Worm (Caenorhabditis elegans) whole organism, L4 larva: ENCODE results near the gene fat-7.

Experiments
- T26A8.4 ChIP-seq: fragments of 200-800 bp; sonication (Bioruptor generic); IDR thresholded peaks from 2 replicates; pipeline ENCODE4 v1.3.6; 2022; ENCODE audit warnings: missing genetic modification characterization, missing compliant biosample characterization
- ceh-28 ChIP-seq: fragments of 150-350 bp; optimal IDR thresholded peaks from 2 replicates; lab custom pipeline; 2014; ENCODE audit warnings: missing biosample characterization, missing genetic modification reagents, missing genetic modification characterization
- ceh-82 ChIP-seq: sonication (generic microtip); optimal IDR thresholded peaks from 2 replicates; lab custom pipeline; 2017; ENCODE audit warnings: missing biosample characterization, missing genetic modification characterization
- lin-39 ChIP-seq: fragments of 150-350 bp; optimal IDR thresholded peaks from 2 replicates; lab custom pipeline; 2014; ENCODE audit warnings: missing biosample characterization, missing genetic modification reagents, missing genetic modification characterization
- pha-4 ChIP-seq, 2 experiments: fragments of 150-350 bp in 1 of 2; fragments of 200-800 bp in 1 of 2; sonication (Bioruptor generic) in 1 of 2; IDR thresholded peaks in 1 of 2; optimal IDR thresholded peaks in 1 of 2; 2 replicates each; pipeline versions ENCODE4 v1.3.6 to Lab custom; 2014 to 2022; ENCODE audit warnings: missing genetic modification characterization in 2 of 2, missing genetic modification reagents in 2 of 2, missing biosample characterization in 1 of 2, missing compliant biosample characterization in 1 of 2
- rbr-2 ChIP-seq: sonication (generic microtip); optimal IDR thresholded peaks from 2 replicates; lab custom pipeline; 2016; ENCODE audit warnings: missing genotype, missing genetic modification characterization, missing compliant biosample characterization
- snpc-4 ChIP-seq: fragments of 150-350 bp; optimal IDR thresholded peaks from 2 replicates; lab custom pipeline; 2014; ENCODE audit warnings: missing biosample characterization, missing genetic modification characterization
- unc-130 ChIP-seq: sonication (generic microtip); optimal IDR thresholded peaks from 2 replicates; lab custom pipeline; 2016; ENCODE audit warnings: missing genetic modification reagents, missing genetic modification characterization, missing compliant biosample characterization
- zag-1 ChIP-seq: fragments of 150-350 bp; optimal IDR thresholded peaks from 2 replicates; lab custom pipeline; 2014; ENCODE audit warnings: missing biosample characterization, missing genetic modification characterization
- zip-2 ChIP-seq: fragments of 150-350 bp; optimal IDR thresholded peaks from 2 replicates; lab custom pipeline; 2014; ENCODE audit warnings: missing biosample characterization, missing genetic modification characterization

- no peak for TF ChIP-seq lin-39 (tag; lab: Kevin White, UChicago)
- no peak for TF ChIP-seq rbr-2 (tag; lab: Kevin White, UChicago)
- TF ChIP-seq unc-130 (GFP tag; lab: Kevin White, UChicago), result no peak
- TF ChIP-seq T26A8.4 (GFP tag; lab: Robert Waterston, UW), result no peak
- no peak for TF ChIP-seq snpc-4 (tag; lab: Kevin White, UChicago)
- TF ChIP-seq ceh-28 (tag; lab: Kevin White, UChicago), result no peak
- no peak for TF ChIP-seq ceh-82 (tag; lab: Kevin White, UChicago)
- TF ChIP-seq pha-4 (GFP tag; IDR thresholded peaks at IDR 0.05; lab: Robert Waterston, UW), result no peak
- TF ChIP-seq pha-4 (tag; optimal IDR thresholded peaks at IDR 0.05; lab: Kevin White, UChicago), result no peak
- TF ChIP-seq zag-1 (tag; lab: Kevin White, UChicago), result no peak
- TF ChIP-seq zip-2 (tag; lab: Kevin White, UChicago), result no peak
These were observed 16.1 kb downstream of the fat-7 start for ce11 chrV:7136859-7137258.
